Worm (Caenorhabditis elegans) whole organism, L4/young adult: Measurements from ENCODE around the gene srh-195.
"Not testable (repeated sequence)": the region's sequence is repeated elsewhere in the genome, so short reads cannot be mapped to it uniquely, and the experiment has no call there.

Experiments used
- W03F9.2 ChIP-seq: fragments of 150-350 bp; optimal IDR thresholded peaks from 2 replicates; lab custom pipeline; 2014; ENCODE audit warnings: missing biosample characterization, missing genetic modification characterization
- dao-5 ChIP-seq: sonication (generic microtip); optimal IDR thresholded peaks from 2 replicates; lab custom pipeline; 2016; ENCODE audit warnings: missing genotype, missing genetic modification characterization, moderate library complexity, missing compliant biosample characterization
- him-1 ChIP-seq: sonication (generic microtip); optimal IDR thresholded peaks from 2 replicates; lab custom pipeline; 2016; ENCODE audit warnings: missing genotype, missing genetic modification reagents, missing genetic modification characterization, missing compliant biosample characterization

DNA sequence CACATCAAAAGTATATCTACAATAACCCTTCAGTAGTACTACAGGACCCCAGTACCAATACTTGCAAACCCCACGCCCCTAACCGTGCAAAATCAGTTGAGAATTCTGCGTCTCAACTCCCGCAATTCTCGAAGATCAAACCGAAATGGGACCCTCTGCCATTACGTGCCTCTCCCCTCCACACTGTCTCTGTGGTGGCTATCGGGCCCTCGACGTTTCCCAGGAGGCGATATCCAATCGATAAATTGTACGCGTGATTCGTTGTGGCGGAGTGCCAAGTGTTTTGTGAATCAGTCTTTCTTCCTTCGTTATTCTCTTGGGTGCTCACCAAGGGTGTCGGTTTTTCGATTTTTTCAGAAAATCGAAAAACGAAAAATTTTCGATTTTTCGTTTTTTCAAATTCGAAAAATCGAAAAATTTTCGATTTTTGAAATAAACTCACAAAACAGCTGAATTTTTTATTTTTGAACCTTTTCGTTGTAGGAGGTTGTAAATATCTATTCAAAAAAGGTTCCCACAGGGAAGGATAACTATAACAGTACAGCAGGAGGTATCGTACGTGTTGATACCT, 49.2 kb downstream of the srh-195 start, which contains the start of gene F07E5.12:
- TF ChIP-seq him-1; W03F9.2 (tag; lab: Kevin White, UChicago); dao-5 (tag; lab: Kevin White, UChicago): not testable (repeated sequence)
